Worm (Caenorhabditis elegans) whole organism, L3 larva: ENCODE data around the gene col-39.

Experiments
- lin-39 ChIP-seq: fragments of 150-350 bp; optimal IDR thresholded peaks from 2 replicates; lab custom pipeline; 2018; ENCODE audit warnings: missing biosample characterization, missing genetic modification reagents, missing genetic modification characterization
- pha-4 ChIP-seq: fragments of 150-350 bp; optimal IDR thresholded peaks from 2 replicates; lab custom pipeline; 2014; ENCODE audit warnings: missing biosample characterization, missing genetic modification reagents, missing genetic modification characterization
- skn-1 ChIP-seq: fragments of 150-350 bp; optimal IDR thresholded peaks from 2 replicates; lab custom pipeline; 2014; ENCODE audit warnings: missing biosample characterization, missing genetic modification characterization
- ztf-11 ChIP-seq: fragments of 150-350 bp; optimal IDR thresholded peaks from 2 replicates; lab custom pipeline; 2014; ENCODE audit warnings: missing biosample characterization, missing genetic modification characterization
- ztf-4 ChIP-seq: fragments of 150-350 bp; optimal IDR thresholded peaks from 2 replicates; lab custom pipeline; 2014; ENCODE audit warnings: missing biosample characterization, missing genetic modification characterization

ce11 chrII:10719931-10720330, 15.2 kb downstream of the col-39 start, which contains the start of gene mks-5:
- TF ChIP-seq ztf-4 (tag; lab: Kevin White, UChicago) (no peak), skn-1 (tag; lab: Kevin White, UChicago) (no peak), ztf-11 (tag; lab: Kevin White, UChicago) (no peak), lin-39 (no peak), pha-4 (tag; lab: Kevin White, UChicago) (no peak)
